Worm (Caenorhabditis elegans) whole organism, young adult: ENCODE results near the gene rde-12.

ENCODE experiments used
- B0019.2 ChIP-seq: fragments of 200-800 bp; sonication (Bioruptor generic); conservative IDR thresholded peaks from 2 replicates; pipeline ENCODE4 v1.3.6; 2022; ENCODE audit warnings: missing genetic modification reagents, missing genetic modification characterization, missing compliant biosample characterization
- B0336.3 ChIP-seq: fragments of 200-800 bp; sonication (Bioruptor generic); IDR thresholded peaks from 2 replicates; pipeline ENCODE4 v1.3.6; 2022; ENCODE audit warnings: missing genetic modification characterization, missing compliant biosample characterization
- D2030.7 ChIP-seq: fragments of 200-800 bp; sonication (Bioruptor generic); IDR thresholded peaks from 2 replicates; pipeline ENCODE4 v1.3.6; 2022; ENCODE audit warnings: missing genetic modification reagents, missing genetic modification characterization, missing compliant biosample characterization
- F10E7.11 ChIP-seq: sonication (generic microtip); optimal IDR thresholded peaks from 2 replicates; lab custom pipeline; 2017; ENCODE audit warnings: mild to moderate bottlenecking, missing genetic modification characterization, moderate library complexity, missing compliant biosample characterization
- F22D6.2 ChIP-seq: sonication (generic microtip); optimal IDR thresholded peaks from 2 replicates; lab custom pipeline; 2016; ENCODE audit warnings: mild to moderate bottlenecking, missing genetic modification characterization, missing compliant biosample characterization
- F23B12.7 ChIP-seq: sonication (generic microtip); optimal IDR thresholded peaks from 2 replicates; lab custom pipeline; 2017; ENCODE audit warnings: missing genetic modification characterization, mild to moderate bottlenecking, missing compliant biosample characterization, antibody characterized with exemption, moderate library complexity; ENCODE audit not compliant: insufficient read depth
- F52B5.7 ChIP-seq: sonication (generic microtip); optimal IDR thresholded peaks from 2 replicates; lab custom pipeline; 2016; ENCODE audit warnings: mild to moderate bottlenecking, missing genetic modification characterization, missing compliant biosample characterization
- K11D2.4 ChIP-seq: fragments of 200-800 bp; sonication (Bioruptor generic); IDR thresholded peaks from 2 replicates; pipeline ENCODE4 v1.3.6; 2022; ENCODE audit warnings: missing genetic modification reagents, missing genetic modification characterization, missing compliant biosample characterization
- Y53G8AR.9 ChIP-seq: fragments of 200-800 bp; sonication (Bioruptor generic); conservative IDR thresholded peaks from 2 replicates; pipeline ENCODE4 v1.3.6; 2022; ENCODE audit warnings: missing genetic modification reagents, missing genetic modification characterization, missing compliant biosample characterization
- Y56A3A.18 ChIP-seq: fragments of 200-800 bp; sonication (Bioruptor generic); IDR thresholded peaks from 2 replicates; pipeline ENCODE4 v1.3.6; 2022; ENCODE audit warnings: missing genetic modification reagents, missing genetic modification characterization, missing compliant biosample characterization
- ama-1 ChIP-seq, 3 experiments: fragments of 150-350 bp in 1 of 3; sonication (generic microtip) in 2 of 3; optimal IDR thresholded peaks; 2 replicates each; lab custom pipeline; 2014 to 2018; ENCODE audit warnings: missing biosample characterization in 2 of 3, missing genetic modification characterization in 2 of 3, missing genetic modification reagents in 2 of 3
- atf-7 ChIP-seq: sonication (generic microtip); optimal IDR thresholded peaks from 2 replicates; lab custom pipeline; 2017; ENCODE audit warnings: mild to moderate bottlenecking, missing genetic modification characterization, missing compliant biosample characterization
- attf-6 ChIP-seq: fragments of 200-800 bp; sonication (Bioruptor generic); IDR thresholded peaks from 2 replicates; pipeline ENCODE4 v1.3.6; 2022; ENCODE audit warnings: missing genetic modification reagents, missing genetic modification characterization, missing compliant biosample characterization
- bed-2 ChIP-seq: fragments of 200-800 bp; sonication (Bioruptor generic); IDR thresholded peaks from 2 replicates; pipeline ENCODE4 v1.3.6; 2022; ENCODE audit warnings: missing genetic modification reagents, missing genetic modification characterization, missing compliant biosample characterization
- ceh-100 ChIP-seq: fragments of 200-800 bp; sonication (Bioruptor generic); IDR thresholded peaks from 2 replicates; pipeline ENCODE4 v1.3.6; 2022; ENCODE audit warnings: missing genetic modification reagents, missing genetic modification characterization, missing compliant biosample characterization
- chd-7 ChIP-seq: sonication (generic microtip); optimal IDR thresholded peaks from 2 replicates; lab custom pipeline; 2016; ENCODE audit warnings: mild to moderate bottlenecking, missing genetic modification characterization, moderate library complexity, missing compliant biosample characterization
- die-1 ChIP-seq: sonication (generic microtip); optimal IDR thresholded peaks from 2 replicates; lab custom pipeline; 2016; ENCODE audit warnings: missing genotype, mild to moderate bottlenecking, missing genetic modification characterization, missing compliant biosample characterization
- dpl-1 ChIP-seq: fragments of 150-350 bp; optimal IDR thresholded peaks from 2 replicates; lab custom pipeline; 2014; ENCODE audit warnings: missing biosample characterization, missing genetic modification reagents, missing genetic modification characterization
- efl-1 ChIP-seq: fragments of 150-350 bp; optimal IDR thresholded peaks from 2 replicates; lab custom pipeline; 2014; ENCODE audit warnings: missing biosample characterization, missing genetic modification reagents, missing genetic modification characterization
- egl-44 ChIP-seq: fragments of 200-800 bp; sonication (Bioruptor generic); IDR thresholded peaks from 2 replicates; pipeline ENCODE4 v1.3.6; 2022; ENCODE audit warnings: missing genetic modification reagents, missing genetic modification characterization, missing compliant biosample characterization
- fkh-3 ChIP-seq: sonication (generic microtip); optimal IDR thresholded peaks from 2 replicates; lab custom pipeline; 2016; ENCODE audit warnings: mild to moderate bottlenecking, missing genetic modification characterization, missing compliant biosample characterization
- gei-17 ChIP-seq: fragments of 200-800 bp; sonication (Bioruptor generic); optimal IDR thresholded peaks from 2 replicates; lab custom pipeline; 2018; ENCODE audit warnings: mild to moderate bottlenecking, missing genetic modification characterization, missing compliant biosample characterization
- hmg-1.2 ChIP-seq: fragments of 200-800 bp; sonication (Bioruptor generic); IDR thresholded peaks from 2 replicates; pipeline ENCODE4 v1.3.6; 2022; ENCODE audit warnings: missing genetic modification reagents, missing genetic modification characterization, missing compliant biosample characterization
- hsf-1 ChIP-seq: fragments of 200-800 bp; sonication (Bioruptor generic); IDR thresholded peaks from 2 replicates; pipeline ENCODE4 v1.3.6; 2022; ENCODE audit warnings: missing genetic modification reagents, missing genetic modification characterization, missing compliant biosample characterization
- lag-1 ChIP-seq: fragments of 200-800 bp; sonication (Bioruptor generic); IDR thresholded peaks from 2 replicates; pipeline ENCODE4 v1.3.6; 2022; ENCODE audit warnings: missing genetic modification reagents, missing genetic modification characterization, missing compliant biosample characterization
- let-526 ChIP-seq: fragments of 200-800 bp; sonication (Bioruptor generic); IDR thresholded peaks from 2 replicates; pipeline ENCODE4 v1.3.6; 2022; ENCODE audit warnings: missing genetic modification reagents, missing genetic modification characterization, missing compliant biosample characterization
- let-607 ChIP-seq, 2 experiments: fragments of 200-800 bp in 1 of 2; sonication (Bioruptor generic) in 1 of 2; sonication (generic microtip) in 1 of 2; optimal IDR thresholded peaks; 2 replicates each; lab custom pipeline; 2016 to 2018; ENCODE audit warnings: mild to moderate bottlenecking in 2 of 2, missing compliant biosample characterization in 2 of 2, missing genetic modification characterization in 2 of 2, moderate library complexity in 2 of 2, missing genotype in 1 of 2
- lin-40 ChIP-seq: sonication (generic microtip); optimal IDR thresholded peaks from 2 replicates; lab custom pipeline; 2016; ENCODE audit warnings: missing genetic modification characterization, mild to moderate bottlenecking, missing compliant biosample characterization, missing genotype, missing genetic modification reagents
- lir-1 ChIP-seq: fragments of 200-800 bp; sonication (Bioruptor generic); conservative IDR thresholded peaks from 2 replicates; pipeline ENCODE4 v1.3.6; 2022; ENCODE audit warnings: missing genetic modification reagents, missing genetic modification characterization, missing compliant biosample characterization
- madf-10 ChIP-seq: sonication (generic microtip); optimal IDR thresholded peaks from 2 replicates; lab custom pipeline; 2016; ENCODE audit warnings: mild to moderate bottlenecking, missing genetic modification characterization, missing compliant biosample characterization
- madf-3 ChIP-seq: fragments of 200-800 bp; sonication (Bioruptor generic); IDR thresholded peaks from 2 replicates; pipeline ENCODE4 v1.3.6; 2022; ENCODE audit warnings: missing genetic modification reagents, missing genetic modification characterization, missing compliant biosample characterization
- mcd-1 ChIP-seq: fragments of 200-800 bp; sonication (Bioruptor generic); IDR thresholded peaks from 2 replicates; pipeline ENCODE4 v1.3.6; 2022; ENCODE audit warnings: missing genetic modification reagents, missing genetic modification characterization, missing compliant biosample characterization
- nfyb-1 ChIP-seq: fragments of 200-800 bp; sonication (Bioruptor generic); IDR thresholded peaks from 2 replicates; pipeline ENCODE4 v1.3.6; 2022; ENCODE audit warnings: missing genetic modification reagents, missing genetic modification characterization, missing compliant biosample characterization
- nhr-80 ChIP-seq: sonication (generic microtip); optimal IDR thresholded peaks from 2 replicates; lab custom pipeline; 2016; ENCODE audit warnings: missing genetic modification characterization, missing compliant biosample characterization
- nhr-90 ChIP-seq: sonication (generic microtip); optimal IDR thresholded peaks from 2 replicates; lab custom pipeline; 2016; ENCODE audit warnings: missing genotype, mild to moderate bottlenecking, missing genetic modification characterization, missing compliant biosample characterization
- repo-1 ChIP-seq: sonication (generic microtip); optimal IDR thresholded peaks from 2 replicates; lab custom pipeline; 2017; ENCODE audit warnings: mild to moderate bottlenecking, missing genetic modification characterization, missing compliant biosample characterization
- sea-2 ChIP-seq: fragments of 200-800 bp; sonication (Bioruptor generic); IDR thresholded peaks from 2 replicates; pipeline ENCODE4 v1.3.6; 2022; ENCODE audit warnings: missing genetic modification characterization, missing compliant biosample characterization
- sptf-2 ChIP-seq: fragments of 200-800 bp; sonication (Bioruptor generic); optimal IDR thresholded peaks from 2 replicates; lab custom pipeline; 2018; ENCODE audit warnings: mild to moderate bottlenecking, missing genetic modification characterization, missing compliant biosample characterization
- tlf-1 ChIP-seq: fragments of 200-800 bp; sonication (Bioruptor generic); optimal IDR thresholded peaks from 2 replicates; lab custom pipeline; 2018; ENCODE audit warnings: mild to moderate bottlenecking, missing genetic modification characterization, missing compliant biosample characterization
- unc-62 ChIP-seq: fragments of 150-350 bp; optimal IDR thresholded peaks from 2 replicates; lab custom pipeline; 2014; ENCODE audit warnings: missing biosample characterization, missing genetic modification reagents, missing genetic modification characterization
- xnd-1 ChIP-seq: sonication (generic microtip); optimal IDR thresholded peaks from 2 replicates; lab custom pipeline; 2016; ENCODE audit warnings: missing genotype, missing genetic modification reagents, missing genetic modification characterization, missing compliant biosample characterization
- zfh-2 ChIP-seq: fragments of 200-800 bp; sonication (Bioruptor generic); conservative IDR thresholded peaks from 2 replicates; pipeline ENCODE4 v1.3.6; 2022; ENCODE audit warnings: missing genetic modification reagents, missing genetic modification characterization, missing compliant biosample characterization
- ztf-22 ChIP-seq: fragments of 200-800 bp; sonication (Bioruptor generic); optimal IDR thresholded peaks from 2 replicates; lab custom pipeline; 2018; ENCODE audit warnings: mild to moderate bottlenecking, missing genetic modification characterization, moderate library complexity, missing compliant biosample characterization
- ztf-26 ChIP-seq: sonication (generic microtip); optimal IDR thresholded peaks from 2 replicates; lab custom pipeline; 2017; ENCODE audit warnings: missing genetic modification characterization, missing compliant biosample characterization

rde-12 gene

DNA sequence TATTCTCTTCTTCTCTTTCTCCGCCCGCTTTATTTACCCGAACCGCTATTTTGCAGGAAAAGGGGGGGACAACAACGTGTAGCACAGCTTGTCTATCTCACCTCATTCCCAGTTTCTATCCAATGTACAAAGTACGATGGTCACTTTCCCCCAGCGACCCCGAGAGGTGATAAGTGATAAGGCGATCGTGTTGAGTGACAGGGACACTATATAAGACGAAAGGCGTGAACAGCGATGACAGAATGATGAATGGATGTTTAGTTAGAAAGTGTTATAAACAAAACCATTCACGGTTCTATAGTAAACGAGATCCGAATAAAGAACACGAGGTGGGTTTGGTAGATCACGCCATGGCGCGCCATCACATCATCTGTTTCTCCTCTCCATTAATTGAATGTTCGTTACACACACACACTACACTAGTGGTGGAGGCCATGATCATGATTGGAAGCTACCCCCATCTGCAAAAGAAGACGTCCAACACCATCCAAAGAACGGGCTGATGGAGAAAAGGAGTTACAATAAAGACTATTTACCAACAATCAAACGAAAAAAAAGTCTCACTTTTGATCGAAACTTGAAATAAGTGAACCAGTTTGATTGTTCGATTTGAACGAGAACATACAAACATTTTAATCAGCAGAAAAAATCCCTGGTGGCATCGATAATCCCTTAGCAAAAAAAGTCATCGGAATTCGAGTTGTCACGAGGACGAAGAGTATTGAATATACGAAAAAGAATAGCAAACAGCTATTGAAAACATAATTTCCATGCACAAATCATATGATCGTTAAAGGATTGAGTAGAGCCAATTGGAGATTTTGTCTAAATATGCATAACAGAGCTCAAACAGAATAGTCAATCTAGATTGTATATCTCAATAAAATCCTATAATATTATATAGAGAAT lies 8.6 kb upstream of the rde-12 start (continued):
- peak; percentile 52 for TF ChIP-seq lin-40 (tag; lab: Kevin White, UChicago)
- TF ChIP-seq ceh-100 (GFP tag; lab: Robert Waterston, UW) = no peak
- TF ChIP-seq zfh-2 = 0 out of 2 replicates have a peak, but pooled peaks have one; percentile 14
- peak; percentile 43 for TF ChIP-seq ztf-22 (GFP tag; lab: Kevin White, UChicago)
- TF ChIP-seq madf-3 (GFP tag; lab: Robert Waterston, UW) = peak; percentile 76; the same call in 1 of the 2 replicates
- peak; percentile 6 for TF ChIP-seq F10E7.11 (tag; lab: Kevin White, UChicago)
- TF ChIP-seq die-1 (tag; lab: Kevin White, UChicago) = peak; percentile 29
- TF ChIP-seq atf-7 (tag; lab: Kevin White, UChicago) = peak; percentile 68
- TF ChIP-seq F52B5.7 = peak; percentile 2
- TF ChIP-seq B0336.3 = peak; percentile 62; the same call in 1 of the 2 replicates
- peak; percentile 60; the same call in 1 of the 2 replicates for TF ChIP-seq Y53G8AR.9 (GFP tag; lab: Robert Waterston, UW)
- TF ChIP-seq madf-10 (tag; lab: Kevin White, UChicago) = peak; percentile 47
- TF ChIP-seq Y56A3A.18 (GFP tag; lab: Robert Waterston, UW) = peak; percentile 70; the same call in 1 of the 2 replicates
- peak; percentile 44; the same call in 1 of the 2 replicates for TF ChIP-seq mcd-1
- no peak for TF ChIP-seq fkh-3 (tag; lab: Kevin White, UChicago)
- peak; percentile 55 for TF ChIP-seq tlf-1 (GFP tag; lab: Kevin White, UChicago)
- peak; percentile 35 for TF ChIP-seq unc-62 (GFP tag; lab: Kevin White, UChicago)
- peak; percentile 76 for TF ChIP-seq ama-1 (optimal IDR thresholded peaks at IDR 0.05; lab: Kevin White, UChicago)
- no peak for TF ChIP-seq ama-1 (GFP tag; optimal IDR thresholded peaks at IDR 0.05; lab: Kevin White, UChicago)
- TF ChIP-seq gei-17 (GFP tag; lab: Kevin White, UChicago) = no peak
- no peak for TF ChIP-seq attf-6 (GFP tag; lab: Robert Waterston, UW)
- TF ChIP-seq repo-1 = no peak
- TF ChIP-seq nfyb-1 (GFP tag; lab: Robert Waterston, UW) = peak; percentile 71; the same call in 1 of the 2 replicates
- peak; percentile 84 for TF ChIP-seq ztf-26 (tag; lab: Kevin White, UChicago)

DNA sequence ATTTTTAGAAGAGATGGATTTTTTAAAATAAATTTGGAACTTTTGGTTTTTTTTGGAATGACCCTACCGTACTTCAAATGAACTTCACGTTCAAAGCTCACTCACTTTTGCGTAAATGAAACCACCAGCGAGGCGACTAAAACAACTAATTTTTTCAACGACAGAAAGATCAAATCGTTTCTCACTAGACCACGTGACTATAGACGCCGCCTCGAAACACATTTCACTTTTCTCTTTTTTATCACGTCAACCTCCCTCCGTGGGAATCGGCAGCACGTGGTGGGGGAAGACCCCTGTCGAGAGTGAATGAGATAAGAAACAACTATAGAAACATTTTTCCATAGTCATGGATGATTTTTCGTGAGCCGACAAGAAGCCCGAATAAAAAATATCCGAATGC lies 7.9 kb upstream of the rde-12 start:
- TF ChIP-seq nhr-80 (tag; lab: Kevin White, UChicago) (peak; percentile 73), xnd-1 (tag; lab: Kevin White, UChicago) (no peak), lin-40 (tag; lab: Kevin White, UChicago) (peak; percentile 44), nhr-90 (tag; lab: Kevin White, UChicago) (peak; percentile 35), B0336.3 (peak; percentile 29; the same call in 1 of the 2 replicates), lag-1 (peak; percentile 70; the same call in 1 of the 2 replicates), madf-3 (GFP tag; lab: Robert Waterston, UW) (no peak), dpl-1 (GFP tag; lab: Kevin White, UChicago) (no peak), egl-44 (GFP tag; lab: Robert Waterston, UW) (no peak; the same call in 1 of the 2 replicates), let-607 (tag; optimal IDR thresholded peaks at IDR 0.05; lab: Kevin White, UChicago) (no peak), sptf-2 (GFP tag; lab: Kevin White, UChicago) (no peak), K11D2.4 (GFP tag; lab: Robert Waterston, UW) (peak; percentile 66; the same call in 1 of the 2 replicates), mcd-1 (peak; percentile 15; the same call in 1 of the 2 replicates), B0019.2 (GFP tag; lab: Robert Waterston, UW) (no peak), lir-1 (GFP tag; lab: Robert Waterston, UW) (no peak), efl-1 (no peak), sea-2 (GFP tag; lab: Robert Waterston, UW) (no peak), F23B12.7 (peak; percentile 51), D2030.7 (GFP tag; lab: Robert Waterston, UW) (no peak), hmg-1.2 (GFP tag; lab: Robert Waterston, UW) (peak; percentile 28; the same call in 1 of the 2 replicates), attf-6 (GFP tag; lab: Robert Waterston, UW) (no peak), nfyb-1 (GFP tag; lab: Robert Waterston, UW) (peak; percentile 55; the same call in 1 of the 2 replicates), F10E7.11 (tag; lab: Kevin White, UChicago) (no peak), bed-2 (no peak), let-526 (GFP tag; lab: Robert Waterston, UW) (peak; percentile 42; the same call in 1 of the 2 replicates), hsf-1 (0 out of 2 replicates have a peak, but pooled peaks have one; percentile 4), F22D6.2 (tag; lab: Kevin White, UChicago) (no peak), chd-7 (tag; lab: Kevin White, UChicago) (peak; percentile 77), ceh-100 (GFP tag; lab: Robert Waterston, UW) (no peak)
